Fruit fly (Drosophila melanogaster) whole organism, wandering third instar larva: ENCODE results near the gene Ald1.

ENCODE experiments used
- Dif ChIP-seq: fragments of 200-275, 200-300 bp; sonication (Bioruptor generic); optimal IDR thresholded peaks from 2 replicates; lab custom pipeline; 2018; ENCODE audit warnings: missing biosample characterization, missing genetic modification characterization; ENCODE audit not compliant: partially characterized antibody
- HLH106 ChIP-seq: fragments of 200-800 bp; optimal IDR thresholded peaks from 3 replicates; lab custom pipeline; 2019; ENCODE audit warnings: missing biosample characterization, mild to moderate bottlenecking, missing genetic modification characterization, moderate library complexity
- N ChIP-seq: fragments of >200 bp; optimal IDR thresholded peaks from 2 replicates; lab custom pipeline; 2018; ENCODE audit warnings: missing biosample characterization, missing external identifiers, missing genetic modification characterization
- pan ChIP-seq: fragments of >200 bp; optimal IDR thresholded peaks from 2 replicates; lab custom pipeline; 2017
- psq ChIP-seq: fragments of 200-800 bp; sonication (Bioruptor generic); optimal IDR thresholded peaks from 3 replicates; lab custom pipeline; 2017; ENCODE audit warnings: missing biosample characterization, mild to moderate bottlenecking, missing genetic modification characterization, moderate library complexity

- TF ChIP-seq N (GFP tag; lab: Kevin White, UChicago) (no peak), pan (lab: Kevin White, UChicago) (no peak), Dif (GFP tag; lab: Kevin White, UChicago) (no peak), psq (GFP tag; lab: Kevin White, UChicago) (no peak), HLH106 (tag; lab: Kevin White, UChicago) (peak; percentile 49)
Measured at dm6 chr3R:26247801-26248525, 13.4 kb downstream of the Ald1 start.
